Worm (Caenorhabditis elegans) whole organism, L1 larva: ENCODE data around the gene Y54G2A.36.

Experiments used
- C16A3.4 ChIP-seq: fragments of 150-350 bp; optimal IDR thresholded peaks from 2 replicates; lab custom pipeline; 2014; ENCODE audit warnings: missing biosample characterization, missing genetic modification characterization
- C34B4.2 ChIP-seq: sonication (generic microtip); optimal IDR thresholded peaks from 2 replicates; lab custom pipeline; 2017; ENCODE audit warnings: mild to moderate bottlenecking, missing genetic modification characterization, missing compliant biosample characterization
- F16B12.6 ChIP-seq: fragments of 150-350 bp; optimal IDR thresholded peaks from 2 replicates; lab custom pipeline; 2014; ENCODE audit warnings: missing biosample characterization, missing genetic modification characterization
- aha-1 ChIP-seq: fragments of 150-350 bp; optimal IDR thresholded peaks from 2 replicates; lab custom pipeline; 2014; ENCODE audit warnings: missing biosample characterization, missing genetic modification characterization
- alr-1 ChIP-seq: fragments of 200-800 bp; sonication (Bioruptor generic); optimal IDR thresholded peaks from 2 replicates; lab custom pipeline; 2018; ENCODE audit warnings: borderline replicate concordance, mild to moderate bottlenecking, missing genetic modification characterization, missing compliant biosample characterization
- blmp-1 ChIP-seq: fragments of 150-350 bp; optimal IDR thresholded peaks from 2 replicates; lab custom pipeline; 2014; ENCODE audit warnings: missing biosample characterization, missing genetic modification characterization
- ceh-63 ChIP-seq: fragments of 200-800 bp; sonication (Bioruptor generic); optimal IDR thresholded peaks from 2 replicates; lab custom pipeline; 2018; ENCODE audit warnings: mild to moderate bottlenecking, missing genetic modification characterization, missing compliant biosample characterization
- ceh-88 ChIP-seq: fragments of 200-800 bp; sonication (Bioruptor generic); IDR thresholded peaks from 2 replicates; pipeline ENCODE4 v1.3.6; 2022; ENCODE audit warnings: missing genetic modification characterization, missing compliant biosample characterization
- ceh-90 ChIP-seq: sonication (generic microtip); optimal IDR thresholded peaks from 2 replicates; lab custom pipeline; 2016; ENCODE audit warnings: missing genetic modification characterization, missing compliant biosample characterization
- ces-1 ChIP-seq: fragments of 150-350 bp; optimal IDR thresholded peaks from 2 replicates; lab custom pipeline; 2014; ENCODE audit warnings: missing biosample characterization, missing genetic modification reagents, missing genetic modification characterization
- dpl-1 ChIP-seq, 3 experiments: fragments of 150-350 bp in 2 of 3; sonication (generic microtip) in 1 of 3; optimal IDR thresholded peaks; 2 replicates each; lab custom pipeline; 2014 to 2017; ENCODE audit warnings: missing biosample characterization in 3 of 3, missing genetic modification characterization in 3 of 3, missing genetic modification reagents in 3 of 3
- dsc-1 ChIP-seq: sonication (generic microtip); optimal IDR thresholded peaks from 2 replicates; lab custom pipeline; 2016; ENCODE audit warnings: mild to moderate bottlenecking, missing genetic modification characterization, missing compliant biosample characterization
- efl-1 ChIP-seq, 4 experiments: fragments of 150-350 bp; optimal IDR thresholded peaks in 3 of 4; peaks in 1 of 4; 1 replicate in 1 of 4; 2 replicates in 3 of 4; lab custom pipeline; 2014; ENCODE audit warnings: missing biosample characterization in 2 of 4, missing genetic modification characterization in 2 of 4, missing genetic modification reagents in 2 of 4
- elt-2 ChIP-seq: sonication (generic microtip); optimal IDR thresholded peaks from 2 replicates; lab custom pipeline; 2016; ENCODE audit warnings: missing genetic modification characterization, mild to moderate bottlenecking, inconsistent platforms, missing compliant biosample characterization, missing genetic modification reagents
- elt-3 ChIP-seq, 6 experiments: fragments of 150-350 bp in 1 of 6; sonication (generic microtip); optimal IDR thresholded peaks; 2 replicates each; lab custom pipeline; 2017 to 2018; ENCODE audit warnings: missing biosample characterization in 6 of 6, missing genetic modification characterization in 6 of 6, inconsistent platforms in 1 of 6
- ets-5 ChIP-seq: fragments of 200-800 bp; sonication (Bioruptor generic); IDR thresholded peaks from 2 replicates; pipeline ENCODE4 v1.3.6; 2022; ENCODE audit warnings: missing genetic modification characterization, missing compliant biosample characterization
- fkh-10 ChIP-seq: sonication (generic microtip); optimal IDR thresholded peaks from 2 replicates; lab custom pipeline; 2017; ENCODE audit warnings: missing biosample characterization, missing genetic modification reagents, missing genetic modification characterization
- fkh-4 ChIP-seq: sonication (generic microtip); optimal IDR thresholded peaks from 2 replicates; lab custom pipeline; 2016; ENCODE audit warnings: missing compliant biosample characterization, missing genetic modification characterization, borderline replicate concordance
- fkh-8 ChIP-seq: sonication (generic microtip); optimal IDR thresholded peaks from 2 replicates; lab custom pipeline; 2016; ENCODE audit warnings: mild to moderate bottlenecking, missing genetic modification characterization, missing compliant biosample characterization
- fos-1 ChIP-seq: fragments of 150-350 bp; optimal IDR thresholded peaks from 2 replicates; lab custom pipeline; 2014; ENCODE audit warnings: missing biosample characterization, missing genetic modification characterization
- hlh-4 ChIP-seq: sonication (generic microtip); optimal IDR thresholded peaks from 2 replicates; lab custom pipeline; 2016; ENCODE audit warnings: mild to moderate bottlenecking, missing genetic modification characterization, missing compliant biosample characterization
- hpl-2 ChIP-seq: fragments of 150-350 bp; optimal IDR thresholded peaks from 2 replicates; lab custom pipeline; 2014; ENCODE audit warnings: missing biosample characterization, missing genetic modification reagents, missing genetic modification characterization
- irx-1 ChIP-seq: sonication (generic microtip); optimal IDR thresholded peaks from 2 replicates; lab custom pipeline; 2016; ENCODE audit warnings: missing genetic modification characterization, missing compliant biosample characterization
- isw-1 ChIP-seq: fragments of 200-800 bp; sonication (Bioruptor generic); IDR thresholded peaks from 2 replicates; pipeline ENCODE4 v1.3.6; 2022; ENCODE audit warnings: missing genetic modification characterization, missing compliant biosample characterization
- jun-1 ChIP-seq: fragments of 150-350 bp; optimal IDR thresholded peaks from 2 replicates; lab custom pipeline; 2014; ENCODE audit warnings: missing biosample characterization, missing genetic modification reagents, missing genetic modification characterization
- lin-14 ChIP-seq: fragments of 200-800 bp; sonication (Bioruptor generic); optimal IDR thresholded peaks from 2 replicates; lab custom pipeline; 2018; ENCODE audit warnings: mild to moderate bottlenecking, missing genetic modification characterization, moderate library complexity, missing compliant biosample characterization
- lin-15B ChIP-seq: fragments of 150-350 bp; sonication (generic microtip); optimal IDR thresholded peaks from 3 replicates; lab custom pipeline; 2014; ENCODE audit warnings: missing biosample characterization, missing genetic modification characterization
- lin-39 ChIP-seq: fragments of 150-350 bp; optimal IDR thresholded peaks from 2 replicates; lab custom pipeline; 2014; ENCODE audit warnings: missing biosample characterization, missing genetic modification reagents, missing genetic modification characterization
- lir-3 ChIP-seq: sonication (generic microtip); optimal IDR thresholded peaks from 2 replicates; lab custom pipeline; 2016; ENCODE audit warnings: mild to moderate bottlenecking, missing genetic modification characterization, moderate library complexity, missing compliant biosample characterization; ENCODE audit not compliant: poor library complexity
- lsy-2 ChIP-seq, 2 experiments: fragments of 150-350 bp; optimal IDR thresholded peaks; 2 replicates each; lab custom pipeline; 2014; ENCODE audit warnings: missing biosample characterization in 2 of 2, missing genetic modification characterization in 2 of 2
- mep-1 ChIP-seq: fragments of 150-350 bp; optimal IDR thresholded peaks from 2 replicates; lab custom pipeline; 2014; ENCODE audit warnings: missing biosample characterization, missing genetic modification characterization
- nhr-11 ChIP-seq: fragments of 150-350 bp; optimal IDR thresholded peaks from 2 replicates; lab custom pipeline; 2014; ENCODE audit warnings: missing biosample characterization, missing genetic modification characterization
- nhr-20 ChIP-seq: sonication (generic microtip); optimal IDR thresholded peaks from 2 replicates; lab custom pipeline; 2016; ENCODE audit warnings: mild to moderate bottlenecking, missing genetic modification characterization, missing compliant biosample characterization
- nhr-47 ChIP-seq: sonication (generic microtip); optimal IDR thresholded peaks from 2 replicates; lab custom pipeline; 2016; ENCODE audit warnings: mild to moderate bottlenecking, missing genetic modification characterization, moderate library complexity, missing compliant biosample characterization
- nhr-76 ChIP-seq: sonication (generic microtip); optimal IDR thresholded peaks from 2 replicates; lab custom pipeline; 2017; ENCODE audit warnings: missing biosample characterization, missing genetic modification characterization
- nhr-77 ChIP-seq: fragments of 150-350 bp; optimal IDR thresholded peaks from 2 replicates; lab custom pipeline; 2014; ENCODE audit warnings: missing biosample characterization, missing genetic modification characterization
- nhr-84 ChIP-seq: sonication (generic microtip); optimal IDR thresholded peaks from 2 replicates; lab custom pipeline; 2017; ENCODE audit warnings: missing biosample characterization, missing genetic modification characterization
- nhr-85 ChIP-seq: sonication (generic microtip); peaks from one replicate; lab custom pipeline; 2016; ENCODE audit warnings: missing genetic modification characterization, inconsistent platforms, missing compliant biosample characterization
- pax-3 ChIP-seq: fragments of 200-800 bp; sonication (Bioruptor generic); optimal IDR thresholded peaks from 2 replicates; lab custom pipeline; 2018; ENCODE audit warnings: mild to moderate bottlenecking, missing genetic modification characterization, moderate library complexity, missing compliant biosample characterization
- pqm-1 ChIP-seq: sonication (generic microtip); optimal IDR thresholded peaks from 3 replicates; lab custom pipeline; 2017; ENCODE audit warnings: missing biosample characterization, missing genetic modification characterization
- rnt-1 ChIP-seq: sonication (generic microtip); optimal IDR thresholded peaks from 2 replicates; lab custom pipeline; 2016; ENCODE audit warnings: mild to moderate bottlenecking, missing genetic modification characterization, moderate library complexity, missing compliant biosample characterization
- skn-1 ChIP-seq: fragments of 150-350 bp; optimal IDR thresholded peaks from 2 replicates; lab custom pipeline; 2014; ENCODE audit warnings: missing biosample characterization, missing genetic modification characterization
- sox-4 ChIP-seq: sonication (generic microtip); optimal IDR thresholded peaks from 2 replicates; lab custom pipeline; 2016; ENCODE audit warnings: missing genetic modification characterization, missing compliant biosample characterization
- sptf-1 ChIP-seq: fragments of 150-350 bp; optimal IDR thresholded peaks from 2 replicates; lab custom pipeline; 2014; ENCODE audit warnings: missing biosample characterization, missing genetic modification characterization
- sup-37 ChIP-seq: fragments of 200-800 bp; sonication (Bioruptor generic); optimal IDR thresholded peaks from 2 replicates; lab custom pipeline; 2018; ENCODE audit warnings: mild to moderate bottlenecking, missing genetic modification characterization, missing compliant biosample characterization
- swsn-7 ChIP-seq: sonication (generic microtip); optimal IDR thresholded peaks from 2 replicates; lab custom pipeline; 2016; ENCODE audit warnings: missing genetic modification characterization, missing compliant biosample characterization
- tbx-2 ChIP-seq: sonication (generic microtip); optimal IDR thresholded peaks from 2 replicates; lab custom pipeline; 2016; ENCODE audit warnings: missing genetic modification characterization, missing compliant biosample characterization
- unc-30 ChIP-seq: sonication (generic microtip); optimal IDR thresholded peaks from 2 replicates; lab custom pipeline; 2017; ENCODE audit warnings: missing biosample characterization, missing genetic modification characterization
- unc-62 ChIP-seq: fragments of 150-350 bp; optimal IDR thresholded peaks from 2 replicates; lab custom pipeline; 2014; ENCODE audit warnings: missing biosample characterization, missing genetic modification reagents, missing genetic modification characterization
- unc-98 ChIP-seq: fragments of 200-800 bp; sonication (Bioruptor generic); IDR thresholded peaks from 2 replicates; pipeline ENCODE4 v1.3.6; 2022; ENCODE audit warnings: missing genetic modification characterization, missing compliant biosample characterization
- vab-15 ChIP-seq: sonication (generic microtip); optimal IDR thresholded peaks from 2 replicates; lab custom pipeline; 2017; ENCODE audit warnings: missing genotype, mild to moderate bottlenecking, missing genetic modification characterization, missing compliant biosample characterization
- zag-1 ChIP-seq: fragments of 150-350 bp; optimal IDR thresholded peaks from 2 replicates; lab custom pipeline; 2014; ENCODE audit warnings: missing biosample characterization, missing genetic modification characterization
- ztf-11 ChIP-seq, 2 experiments: sonication (generic microtip); optimal IDR thresholded peaks; 2 replicates each; lab custom pipeline; 2016 to 2017; ENCODE audit warnings: missing genetic modification characterization in 2 of 2, missing biosample characterization in 1 of 2, missing compliant biosample characterization in 1 of 2
- ztf-4 ChIP-seq: fragments of 150-350 bp; optimal IDR thresholded peaks from 2 replicates; lab custom pipeline; 2014; ENCODE audit warnings: missing biosample characterization, missing genetic modification characterization

Gene Y54G2A.36

DNA sequence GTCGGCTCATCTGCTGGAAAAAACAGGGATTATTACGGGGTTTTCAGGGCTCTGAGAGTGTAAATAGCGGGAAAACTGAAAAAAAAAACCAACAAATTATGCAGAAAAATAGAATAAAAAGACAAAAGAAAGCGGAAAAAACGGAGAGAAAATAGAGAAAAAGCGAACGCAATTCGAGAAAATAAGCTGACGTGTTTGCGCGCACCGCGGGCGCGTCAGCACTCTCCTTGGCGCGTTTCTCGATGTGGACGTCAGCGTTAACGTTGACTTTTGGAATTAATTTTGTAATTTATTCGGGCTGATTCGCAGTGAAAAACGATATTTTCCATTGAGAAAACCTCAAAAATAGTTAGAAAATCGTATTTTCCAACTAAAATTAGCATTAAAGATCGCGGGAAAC, 30.9 kb downstream of the Y54G2A.36 start, which contains the start of gene manf-1:
Gene manf-1 (minus strand): TSS at position 13 of the 400 bp plus-strand sequence.
- TF ChIP-seq ceh-90 (tag; lab: Kevin White, UChicago) (peak; percentile 41), mep-1 (peak; percentile 89), pax-3 (peak; percentile 28), nhr-11 (tag; lab: Kevin White, UChicago) (no peak), unc-62 (GFP tag; lab: Kevin White, UChicago) (no peak), swsn-7 (tag; lab: Kevin White, UChicago) (peak; percentile 76), dpl-1 (GFP tag; optimal IDR thresholded peaks at IDR 0.05; lab: Kevin White, UChicago) (peak; percentile 69 to 79 (median 78)), unc-98 (GFP tag; lab: Robert Waterston, UW) (no peak), hpl-2 (GFP tag; lab: Kevin White, UChicago) (no peak), dsc-1 (tag; lab: Kevin White, UChicago) (peak; percentile 79), elt-2 (tag; lab: Kevin White, UChicago) (no peak), nhr-47 (peak; percentile 89), jun-1 (tag; lab: Kevin White, UChicago) (peak; percentile 60), efl-1 (optimal IDR thresholded peaks at IDR 0.05; lab: Kevin White, UChicago) (peak; percentile 76 to 84), efl-1 (GFP tag; optimal IDR thresholded peaks at IDR 0.05 in 1 of 2; lab: Kevin White, UChicago) (peak; percentile 79 to 97), nhr-20 (tag; lab: Kevin White, UChicago) (peak; percentile 69), lin-15B (tag; lab: Kevin White, UChicago) (peak; percentile 37), irx-1 (tag; lab: Kevin White, UChicago) (peak; percentile 74), lin-14 (GFP tag; lab: Kevin White, UChicago) (peak; percentile 82), nhr-84 (no peak), fos-1 (tag; lab: Kevin White, UChicago) (peak; percentile 35), ztf-4 (no peak), F16B12.6 (tag; lab: Kevin White, UChicago) (peak; percentile 53), sptf-1 (tag; lab: Kevin White, UChicago) (no peak), ceh-88 (GFP tag; lab: Robert Waterston, UW) (no peak), hlh-4 (tag; lab: Kevin White, UChicago) (no peak), alr-1 (tag; lab: Kevin White, UChicago) (no peak), unc-30 (tag; lab: Kevin White, UChicago) (no peak), sox-4 (tag; lab: Kevin White, UChicago) (peak; percentile 4), isw-1 (GFP tag; lab: Robert Waterston, UW) (peak; percentile 59), zag-1 (no peak), ztf-11 (tag; optimal IDR thresholded peaks at IDR 0.05; lab: Kevin White, UChicago) (peak in 1 of 2 experiments; percentile 19), elt-3 (tag; optimal IDR thresholded peaks at IDR 0.05; lab: Kevin White, UChicago) (peak in 1 of 6 experiments; percentile 54), fkh-4 (no peak), lir-3 (tag; lab: Kevin White, UChicago) (no peak), aha-1 (tag; lab: Kevin White, UChicago) (no peak), vab-15 (tag; lab: Kevin White, UChicago) (no peak), lin-39 (tag; lab: Kevin White, UChicago) (peak; percentile 43), ces-1 (GFP tag; lab: Kevin White, UChicago) (no peak), ets-5 (GFP tag; lab: Robert Waterston, UW) (no peak), nhr-77 (tag; lab: Kevin White, UChicago) (peak; percentile 47), tbx-2 (tag; lab: Kevin White, UChicago) (peak; percentile 83), nhr-76 (tag; lab: Kevin White, UChicago) (no peak), fkh-8 (peak; percentile 77), pqm-1 (tag; lab: Kevin White, UChicago) (no peak), lsy-2 (tag; optimal IDR thresholded peaks at IDR 0.05; lab: Kevin White, UChicago) (peak; percentile 85 to 86), rnt-1 (tag; lab: Kevin White, UChicago) (peak; percentile 84), fkh-10 (GFP tag; lab: Kevin White, UChicago) (peak; percentile 37), sup-37 (GFP tag; lab: Kevin White, UChicago) (no peak), C34B4.2 (tag; lab: Kevin White, UChicago) (no peak), ceh-63 (GFP tag; lab: Kevin White, UChicago) (no peak), skn-1 (tag; lab: Kevin White, UChicago) (peak; percentile 65), C16A3.4 (peak; percentile 55), blmp-1 (tag; lab: Kevin White, UChicago) (peak; percentile 68), nhr-85 (tag; lab: Kevin White, UChicago) (peak; percentile 56)
